Fruit fly (Drosophila melanogaster): Measurements from ENCODE around the gene CG44574.

dm6 chr2L:5883441-5883840, at the start of gene CG44574:
- TF ChIP-seq insv (optimal IDR thresholded peaks at IDR 0.05) = no peak
- TF ChIP-seq psq (optimal IDR thresholded peaks at IDR 0.05) = no peak
- no peak for TF ChIP-seq h (optimal IDR thresholded peaks at IDR 0.05)
- TF ChIP-seq ttk (optimal IDR thresholded peaks at IDR 0.05) = no peak
- TF ChIP-seq Myc (optimal IDR thresholded peaks at IDR 0.05) = no peak
- TF ChIP-seq Sin3A (optimal IDR thresholded peaks at IDR 0.05) = no peak

All from Kc167 (cell line).